ENCODE assay signal across 3 fruit fly cellular contexts in the genomic region with DNA sequence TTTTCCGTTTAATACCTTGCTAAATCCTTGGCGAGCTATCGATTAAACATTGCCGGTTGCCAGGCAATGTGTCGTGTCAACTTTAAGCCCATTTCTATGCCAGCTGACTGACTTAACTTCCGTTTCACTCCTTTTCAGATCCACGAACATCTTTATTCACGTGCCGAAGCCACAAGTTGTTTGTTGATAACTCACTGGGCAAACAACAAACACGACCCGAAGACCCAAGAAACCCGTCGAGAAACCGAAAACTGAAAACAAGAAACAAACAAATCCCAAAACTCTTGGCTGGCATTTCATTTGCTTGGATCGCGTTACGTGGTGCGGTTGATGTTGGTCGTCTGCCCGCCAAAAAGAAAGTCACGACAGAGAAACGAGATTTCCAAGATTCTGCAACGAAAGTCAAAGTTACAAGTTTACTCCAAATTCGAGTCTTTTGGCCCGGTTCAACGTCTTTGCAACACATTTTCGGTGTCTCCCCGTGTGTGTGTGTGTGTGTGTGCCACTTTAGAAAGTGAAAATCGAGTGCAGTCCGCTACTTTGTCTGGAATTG.
TF ChIP-seq lines count a peak whose summit lies in the region.

A gene (minus strand): TSS at position 51 of the 553 bp plus-strand sequence.

- no peak for TF ChIP-seq CTCF in whole organism, embryonic (GFP tag; optimal IDR thresholded peaks at IDR 0.05; lab: Kevin White, UChicago)

TF ChIP-seq in whole organism, embryonic, 481 proteins besides CTCF, POLR2A, EP300 and RAD21:
- TF ChIP-seq ERR (GFP tag; optimal IDR thresholded peaks at IDR 0.05; lab: Kevin White, UChicago) (no peak), CG33557 (GFP tag; optimal IDR thresholded peaks at IDR 0.05; lab: Kevin White, UChicago) (peak; percentile 26), Deaf1 (tag; optimal IDR thresholded peaks at IDR 0.05; lab: Kevin White, UChicago) (peak; percentile 78), oc (tag; optimal IDR thresholded peaks at IDR 0.05; lab: Kevin White, UChicago) (peak; percentile 38), CG4424 (GFP tag; optimal IDR thresholded peaks at IDR 0.05; lab: Kevin White, UChicago) (no peak), CG8478 (optimal IDR thresholded peaks at IDR 0.05; lab: Kevin White, UChicago) (no peak), CG4707 (GFP tag; optimal IDR thresholded peaks at IDR 0.05; lab: Kevin White, UChicago) (peak; percentile 12), Med (GFP tag; lab: Kevin White, UChicago) (peak; percentile 45), grn (GFP tag; optimal IDR thresholded peaks at IDR 0.05; lab: Kevin White, UChicago) (no peak), vvl (GFP tag; IDR thresholded peaks at IDR 0.05; lab: Robert Waterston, UW) (peak; percentile 8; the same call in 1 of the 2 replicates), danr (GFP tag; IDR thresholded peaks at IDR 0.05; lab: Robert Waterston, UW) (no peak), Bteb2 (GFP tag; optimal IDR thresholded peaks at IDR 0.05; lab: Kevin White, UChicago) (no peak), Jarid2 (GFP tag; optimal IDR thresholded peaks at IDR 0.05; lab: Kevin White, UChicago) (no peak), Hr78 (GFP tag; optimal IDR thresholded peaks at IDR 0.05; lab: Kevin White, UChicago) (peak in 1 of 2 experiments; percentile 38), CG3407 (GFP tag; optimal IDR thresholded peaks at IDR 0.05; lab: Kevin White, UChicago) (no peak), Xrp1 (GFP tag; IDR thresholded peaks at IDR 0.05; lab: Robert Waterston, UW) (0 out of 2 replicates have a peak, but pooled peaks have one; percentile 15), pros (GFP tag; optimal IDR thresholded peaks at IDR 0.05; lab: Kevin White, UChicago) (peak; percentile 96), CG2875 (GFP tag; optimal IDR thresholded peaks at IDR 0.05; lab: Kevin White, UChicago) (peak; percentile 38), BtbVII (GFP tag; optimal IDR thresholded peaks at IDR 0.05; lab: Kevin White, UChicago) (no peak), Neu2 (GFP tag; optimal IDR thresholded peaks at IDR 0.05; lab: Kevin White, UChicago; ENCODE audit: borderline replicate concordance) (no peak), sd (tag; optimal IDR thresholded peaks at IDR 0.05; lab: Kevin White, UChicago) (peak; percentile 24), sens (GFP tag; lab: Kevin White, UChicago) (peak; percentile 62), kni (GFP tag; optimal IDR thresholded peaks at IDR 0.05; lab: Kevin White, UChicago) (peak; percentile 73), cg (GFP tag; optimal IDR thresholded peaks at IDR 0.05; lab: Kevin White, UChicago) (peak; percentile 1), cwo (GFP tag; optimal IDR thresholded peaks at IDR 0.05; lab: Kevin White, UChicago) (peak; percentile 7), CG5245 (GFP tag; optimal IDR thresholded peaks at IDR 0.05; lab: Kevin White, UChicago) (no peak), Stat92E (GFP tag; optimal IDR thresholded peaks at IDR 0.05; lab: Kevin White, UChicago) (peak in 1 of 3 experiments; percentile 3), Blimp-1 (GFP tag; optimal IDR thresholded peaks at IDR 0.05; lab: Kevin White, UChicago) (peak; percentile 99)
TF ChIP-seq in whole organism, embryonic: peak in this region for 17.

TF ChIP-seq in whole organism, prepupa, 60 proteins besides CTCF, POLR2A, EP300 and RAD21:
- peak; percentile 40 for TF ChIP-seq Eip78C (GFP tag; lab: Kevin White, UChicago)
- TF ChIP-seq svp (GFP tag; lab: Kevin White, UChicago) = peak; percentile 54
- no peak for TF ChIP-seq ss (GFP tag; optimal IDR thresholded peaks at IDR 0.05; lab: Kevin White, UChicago)
- TF ChIP-seq cyc (GFP tag; optimal IDR thresholded peaks at IDR 0.05; lab: Kevin White, UChicago) = no peak
- no peak for TF ChIP-seq CG7368 (GFP tag; optimal IDR thresholded peaks at IDR 0.05; lab: Kevin White, UChicago)
- TF ChIP-seq fkh (GFP tag; optimal IDR thresholded peaks at IDR 0.05; lab: Kevin White, UChicago) = peak; percentile 27
- TF ChIP-seq fd59A (GFP tag; optimal IDR thresholded peaks at IDR 0.05; lab: Kevin White, UChicago) = no peak
- TF ChIP-seq Eip75B (GFP tag; optimal IDR thresholded peaks at IDR 0.05; lab: Kevin White, UChicago) = peak; percentile 36
- peak; percentile 6 for TF ChIP-seq achi (GFP tag; optimal IDR thresholded peaks at IDR 0.05; lab: Kevin White, UChicago)
- peak; percentile 1 for TF ChIP-seq Met (GFP tag; optimal IDR thresholded peaks at IDR 0.05; lab: Kevin White, UChicago)
- TF ChIP-seq Blimp-1 (GFP tag; optimal IDR thresholded peaks at IDR 0.05; lab: Kevin White, UChicago) = peak; percentile 99
- TF ChIP-seq CG31627 (GFP tag; optimal IDR thresholded peaks at IDR 0.05; lab: Kevin White, UChicago) = no peak
- TF ChIP-seq CG6276 (GFP tag; optimal IDR thresholded peaks at IDR 0.05; lab: Kevin White, UChicago) = peak; percentile 29

TF ChIP-seq in whole organism, pupa, 21 proteins besides CTCF, POLR2A, EP300 and RAD21:
- TF ChIP-seq Snoo (tag; optimal IDR thresholded peaks at IDR 0.05; lab: Kevin White, UChicago) (peak; percentile 77), CG34367 (tag; optimal IDR thresholded peaks at IDR 0.05; lab: Kevin White, UChicago) (no peak)
